Fruit fly (Drosophila melanogaster) whole organism, prepupa: ENCODE results near the gene CG6867.

Experiments used
- CG11762 ChIP-seq: fragments of 200-800 bp; sonication (Bioruptor generic); optimal IDR thresholded peaks from 3 replicates; lab custom pipeline; 2016; ENCODE audit warnings: missing biosample characterization, missing genetic modification characterization; ENCODE audit not compliant: insufficient read depth
- CG11902 ChIP-seq: fragments of 200-800 bp; sonication (Bioruptor generic); optimal IDR thresholded peaks from 3 replicates; lab custom pipeline; 2016; ENCODE audit warnings: missing biosample characterization, missing genetic modification characterization
- CG15336 ChIP-seq: fragments of 200-800 bp; sonication (Bioruptor generic); IDR thresholded peaks from 2 replicates; pipeline ENCODE4 v1.3.6; 2022; ENCODE audit warnings: missing biosample characterization, missing genetic modification characterization
- CG16779 ChIP-seq: fragments of 200-800 bp; sonication (Bioruptor generic); optimal IDR thresholded peaks from 3 replicates; lab custom pipeline; 2017; ENCODE audit warnings: missing biosample characterization, mild to moderate bottlenecking, missing genetic modification characterization
- CG3032 ChIP-seq: fragments of 200-800 bp; optimal IDR thresholded peaks from 2 replicates; lab custom pipeline; 2019; ENCODE audit warnings: missing biosample characterization, mild to moderate bottlenecking, missing genetic modification characterization, moderate library complexity
- CG31627 ChIP-seq: fragments of 200-800 bp; sonication (Bioruptor generic); optimal IDR thresholded peaks from 3 replicates; lab custom pipeline; 2016; ENCODE audit warnings: missing biosample characterization, missing genetic modification characterization
- CG32006 ChIP-seq: fragments of 200-800 bp; sonication (Bioruptor generic); optimal IDR thresholded peaks from 3 replicates; lab custom pipeline; 2017; ENCODE audit warnings: missing biosample characterization, mild to moderate bottlenecking, missing genetic modification characterization
- CG34406 ChIP-seq: fragments of 200-800 bp; sonication (Bioruptor generic); optimal IDR thresholded peaks from 3 replicates; lab custom pipeline; 2016; ENCODE audit warnings: missing biosample characterization, missing genetic modification characterization
- CG3919 ChIP-seq: fragments of 200-800 bp; sonication (Bioruptor generic); optimal IDR thresholded peaks from 3 replicates; lab custom pipeline; 2016; ENCODE audit warnings: missing biosample characterization, missing genetic modification characterization
- CG4318 ChIP-seq: fragments of 200-800 bp; sonication (Bioruptor generic); optimal IDR thresholded peaks from 3 replicates; lab custom pipeline; 2017; ENCODE audit warnings: missing biosample characterization, mild to moderate bottlenecking, missing genetic modification characterization
- CG6163 ChIP-seq: fragments of 200-800 bp; sonication (Bioruptor generic); IDR thresholded peaks from 3 replicates; pipeline ENCODE4 v1.3.6; 2022; ENCODE audit warnings: missing biosample characterization, missing genetic modification characterization
- CG6276 ChIP-seq: fragments of 200-800 bp; sonication (Bioruptor generic); optimal IDR thresholded peaks from 2 replicates; lab custom pipeline; 2017; ENCODE audit warnings: missing biosample characterization, mild to moderate bottlenecking, missing genetic modification characterization
- CG8119 ChIP-seq: fragments of 200-800 bp; sonication (Bioruptor generic); IDR thresholded peaks from 3 replicates; pipeline ENCODE4 v1.3.6; 2022; ENCODE audit warnings: missing biosample characterization, missing genetic modification characterization
- CG8319 ChIP-seq: fragments of 200-800 bp; sonication (Bioruptor generic); optimal IDR thresholded peaks from 3 replicates; lab custom pipeline; 2016; ENCODE audit warnings: missing biosample characterization, missing genetic modification characterization
- CG9139 ChIP-seq: fragments of 200-800 bp; sonication (Bioruptor generic); optimal IDR thresholded peaks from 3 replicates; lab custom pipeline; 2017; ENCODE audit warnings: missing biosample characterization, mild to moderate bottlenecking, missing genetic modification characterization
- Eip75B ChIP-seq: fragments of 200-800 bp; sonication (Bioruptor generic); optimal IDR thresholded peaks from 3 replicates; lab custom pipeline; 2016; ENCODE audit warnings: missing biosample characterization, missing genetic modification characterization
- Eip78C ChIP-seq: fragments of 200-800 bp; sonication (Bioruptor generic); peaks from one replicate; lab custom pipeline; 2016; ENCODE audit warnings: missing biosample characterization, missing genetic modification characterization
- Ets96B ChIP-seq: fragments of 200-800 bp; optimal IDR thresholded peaks from 2 replicates; lab custom pipeline; 2019; ENCODE audit warnings: missing biosample characterization, mild to moderate bottlenecking, missing genetic modification characterization, moderate library complexity
- Gug ChIP-seq: fragments of 200-800 bp; sonication (Bioruptor generic); IDR thresholded peaks from 2 replicates; pipeline ENCODE4 v1.3.6; 2022; ENCODE audit warnings: missing biosample characterization, missing genetic modification characterization
- Hr38 ChIP-seq: sonication (Bioruptor generic); optimal IDR thresholded peaks from 2 replicates; lab custom pipeline; 2016; ENCODE audit warnings: missing biosample characterization, missing genetic modification characterization
- Hr39 ChIP-seq: fragments of 200-800 bp; sonication (Bioruptor generic); optimal IDR thresholded peaks from 2 replicates; lab custom pipeline; 2016; ENCODE audit warnings: missing biosample characterization, missing genetic modification characterization
- Hr4 ChIP-seq: fragments of 200-800 bp; sonication (Bioruptor generic); optimal IDR thresholded peaks from 3 replicates; lab custom pipeline; 2016; ENCODE audit warnings: missing biosample characterization, missing genetic modification characterization
- Lpt ChIP-seq: fragments of 200-800 bp; sonication (Bioruptor generic); optimal IDR thresholded peaks from 3 replicates; lab custom pipeline; 2016; ENCODE audit warnings: missing biosample characterization, missing genetic modification characterization
- OdsH ChIP-seq: fragments of 200-800 bp; sonication (Bioruptor generic); optimal IDR thresholded peaks from 3 replicates; lab custom pipeline; 2016; ENCODE audit warnings: missing biosample characterization, missing genetic modification characterization
- Sox14 ChIP-seq: fragments of 200-800 bp; sonication (Bioruptor generic); optimal IDR thresholded peaks from 3 replicates; lab custom pipeline; 2016; ENCODE audit warnings: missing biosample characterization, missing genetic modification characterization
- acj6 ChIP-seq: fragments of 200-800 bp; sonication (Bioruptor generic); optimal IDR thresholded peaks from 3 replicates; lab custom pipeline; 2016; ENCODE audit warnings: missing biosample characterization, missing genetic modification characterization
- cyc ChIP-seq: fragments of 200-800 bp; sonication (Bioruptor generic); optimal IDR thresholded peaks from 3 replicates; lab custom pipeline; 2016; ENCODE audit warnings: missing biosample characterization, missing genetic modification characterization
- dac ChIP-seq: fragments of 200-800 bp; sonication (Bioruptor generic); optimal IDR thresholded peaks from 2 replicates; lab custom pipeline; 2017; ENCODE audit warnings: missing biosample characterization, mild to moderate bottlenecking, missing genetic modification characterization
- dsx ChIP-seq: fragments of 200-800 bp; optimal IDR thresholded peaks from 3 replicates; lab custom pipeline; 2019; ENCODE audit warnings: missing biosample characterization, mild to moderate bottlenecking, missing genetic modification characterization, moderate library complexity; ENCODE audit not compliant: poor library complexity, severe bottlenecking
- eg ChIP-seq: fragments of 200-800 bp; sonication (Bioruptor generic); IDR thresholded peaks from 3 replicates; pipeline ENCODE4 v1.3.6; 2022; ENCODE audit warnings: missing biosample characterization, missing genetic modification characterization
- fd85E ChIP-seq: fragments of 200-800 bp; sonication (Bioruptor generic); optimal IDR thresholded peaks from 3 replicates; lab custom pipeline; 2016; ENCODE audit warnings: missing biosample characterization, missing genetic modification characterization
- lz ChIP-seq: fragments of 200-800 bp; sonication (Bioruptor generic); optimal IDR thresholded peaks from 3 replicates; lab custom pipeline; 2016; ENCODE audit warnings: missing biosample characterization, missing genetic modification characterization
- net ChIP-seq: fragments of 200-800 bp; sonication (Bioruptor generic); optimal IDR thresholded peaks from 3 replicates; lab custom pipeline; 2016; ENCODE audit warnings: missing biosample characterization, missing genetic modification characterization
- pdm3 ChIP-seq: fragments of 200-800 bp; sonication (Bioruptor generic); optimal IDR thresholded peaks from 3 replicates; lab custom pipeline; 2016; ENCODE audit warnings: missing biosample characterization, missing genetic modification characterization
- salr ChIP-seq, 2 experiments: fragments of 200-800 bp; sonication (Bioruptor generic); optimal IDR thresholded peaks; 3 replicates each; lab custom pipeline; 2016 to 2018; ENCODE audit warnings: missing biosample characterization in 2 of 2, missing genetic modification characterization in 2 of 2, mild to moderate bottlenecking in 1 of 2
- spab ChIP-seq: fragments of 200-800 bp; sonication (Bioruptor generic); optimal IDR thresholded peaks from 2 replicates; lab custom pipeline; 2017; ENCODE audit warnings: missing biosample characterization, mild to moderate bottlenecking, missing genetic modification characterization, missing genetic modification reagents
- ss ChIP-seq, 2 experiments: fragments of 200-800 bp; sonication (Bioruptor generic); optimal IDR thresholded peaks; 2 replicates in 1 of 2; 3 replicates in 1 of 2; lab custom pipeline; 2017 to 2018; ENCODE audit warnings: mild to moderate bottlenecking in 2 of 2, missing biosample characterization in 2 of 2, missing genetic modification characterization in 2 of 2, moderate library complexity in 1 of 2
- svp ChIP-seq: fragments of 200-800 bp; sonication (Bioruptor generic); peaks from one replicate; lab custom pipeline; 2016; ENCODE audit warnings: missing biosample characterization, missing genetic modification characterization
- vri ChIP-seq: fragments of 200-800 bp; sonication (Bioruptor generic); optimal IDR thresholded peaks from 3 replicates; lab custom pipeline; 2016; ENCODE audit warnings: missing biosample characterization, mild to moderate bottlenecking, missing genetic modification characterization

CG6867 gene

dm6 chrX:18023615-18024163 lies at the start of gene CG6867:
Gene CG6867, plus strand, starts transcription at chrX:18023870.
- TF ChIP-seq CG15336 = peak; percentile 26; the same call in 1 of the 2 replicates
- peak; percentile 11 for TF ChIP-seq Eip78C (GFP tag; lab: Kevin White, UChicago)
- no peak for TF ChIP-seq Lpt
- TF ChIP-seq, all 60 proteins: peak for 2

dm6 chrX:17995535-17995934 lies 28.1 kb upstream of the CG6867 start:
- TF ChIP-seq CG4318 (no peak), dac (GFP tag; lab: Kevin White, UChicago) (no peak), spab (GFP tag; lab: Kevin White, UChicago) (no peak), CG11762 (GFP tag; lab: Kevin White, UChicago) (no peak), Ets96B (tag; lab: Kevin White, UChicago) (no peak), ss (GFP tag; optimal IDR thresholded peaks at IDR 0.05; lab: Kevin White, UChicago) (no peak), net (GFP tag; lab: Kevin White, UChicago) (no peak), Hr38 (GFP tag; lab: Kevin White, UChicago) (no peak), acj6 (no peak)

- TF ChIP-seq cyc (GFP tag; lab: Kevin White, UChicago) (no peak), vri (no peak), OdsH (GFP tag; lab: Kevin White, UChicago) (no peak), Eip78C (GFP tag; lab: Kevin White, UChicago) (peak; percentile 12), svp (peak; percentile 34), Hr4 (no peak), lz (no peak), Eip75B (GFP tag; lab: Kevin White, UChicago) (no peak), Hr38 (GFP tag; lab: Kevin White, UChicago) (no peak), dac (GFP tag; lab: Kevin White, UChicago) (no peak), CG11902 (GFP tag; lab: Kevin White, UChicago) (no peak), CG11762 (GFP tag; lab: Kevin White, UChicago) (no peak)
Observed at dm6 chrX:18003772-18004569, 19.7 kb upstream of the CG6867 start.

- no peak for TF ChIP-seq Hr4
Observed at dm6 chrX:18007506-18007905, 16.2 kb upstream of the CG6867 start, which contains the start of gene CG12672. Gene CG12672, minus strand, starts transcription at chrX:18007606.

- TF ChIP-seq CG11902 (GFP tag; lab: Kevin White, UChicago) (no peak), CG3032 (tag; lab: Kevin White, UChicago) (no peak)
- TF ChIP-seq, all 60 proteins: peak for 0
Observed at dm6 chrX:18009438-18009837, 14.2 kb upstream of the CG6867 start.

dm6 chrX:18014601-18015000 lies 9.1 kb upstream of the CG6867 start:
- TF ChIP-seq CG6163 (GFP tag; lab: Robert Waterston, UW) (peak; percentile 83), dac (GFP tag; lab: Kevin White, UChicago) (no peak), fd85E (GFP tag; lab: Kevin White, UChicago) (no peak), Hr39 (GFP tag; lab: Kevin White, UChicago) (no peak), CG16779 (tag; lab: Kevin White, UChicago) (no peak), Gug (GFP tag; lab: Robert Waterston, UW) (peak; percentile 64), CG6276 (GFP tag; lab: Kevin White, UChicago) (peak; percentile 56), eg (peak; percentile 93), CG34406 (no peak), CG15336 (peak; percentile 80), dsx (no peak), Sox14 (no peak), salr (GFP tag; optimal IDR thresholded peaks at IDR 0.05; lab: Kevin White, UChicago) (peak in 1 of 2 experiments; percentile 14), cyc (GFP tag; lab: Kevin White, UChicago) (no peak), CG8119 (GFP tag; lab: Robert Waterston, UW) (peak; percentile 69), net (GFP tag; lab: Kevin White, UChicago) (peak; percentile 6), CG3919 (GFP tag; lab: Kevin White, UChicago) (no peak), spab (GFP tag; lab: Kevin White, UChicago) (no peak), CG11762 (GFP tag; lab: Kevin White, UChicago) (no peak), Eip78C (GFP tag; lab: Kevin White, UChicago) (peak; percentile 12), OdsH (GFP tag; lab: Kevin White, UChicago) (no peak), acj6 (no peak), CG8319 (GFP tag; lab: Kevin White, UChicago) (no peak), CG31627 (GFP tag; lab: Kevin White, UChicago) (no peak), pdm3 (GFP tag; lab: Kevin White, UChicago) (no peak), CG9139 (GFP tag; lab: Kevin White, UChicago) (no peak), CG32006 (peak; percentile 2)
